Fruit fly (Drosophila melanogaster) whole organism, embryonic: ENCODE results near the gene CG12539.

Source experiments
- Bgb ChIP-seq: fragments of 200-800 bp; sonication (Bioruptor generic); IDR thresholded peaks from 2 replicates; pipeline ENCODE4 v1.3.6; 2022; ENCODE audit warnings: missing biosample characterization, missing genetic modification characterization; ENCODE audit not compliant: partially characterized antibody
- CG10267 ChIP-seq: fragments of 200-800 bp; sonication (Bioruptor generic); optimal IDR thresholded peaks from 2 replicates; lab custom pipeline; 2018; ENCODE audit warnings: missing biosample characterization, mild to moderate bottlenecking, missing genetic modification characterization, moderate library complexity
- CG10366 ChIP-seq: fragments of 200-800 bp; sonication (Bioruptor generic); IDR thresholded peaks from 2 replicates; pipeline ENCODE4 v1.3.6; 2022; ENCODE audit warnings: missing biosample characterization, missing genetic modification characterization
- CG10959 ChIP-seq: fragments of 200-800 bp; sonication (Bioruptor generic); IDR thresholded peaks from 2 replicates; pipeline ENCODE4 v1.3.6; 2022; ENCODE audit warnings: missing biosample characterization, missing genetic modification characterization
- CG11504 ChIP-seq: fragments of 200-800 bp; sonication (Bioruptor generic); optimal IDR thresholded peaks from 3 replicates; lab custom pipeline; 2019; ENCODE audit warnings: missing biosample characterization, mild to moderate bottlenecking, missing genetic modification characterization, moderate library complexity
- CG11696 ChIP-seq: fragments of 200-800 bp; sonication (Bioruptor generic); IDR thresholded peaks from 2 replicates; pipeline ENCODE4 v1.3.6; 2022; ENCODE audit warnings: missing biosample characterization, missing genetic modification characterization
- CG14860 ChIP-seq: fragments of 200-800 bp; sonication (Bioruptor generic); IDR thresholded peaks from 3 replicates; pipeline ENCODE4 v1.3.6; 2022; ENCODE audit warnings: missing biosample characterization, missing genetic modification characterization; ENCODE audit not compliant: partially characterized antibody
- CG15073 ChIP-seq: fragments of 200-800 bp; sonication (Bioruptor generic); optimal IDR thresholded peaks from 2 replicates; lab custom pipeline; 2016; ENCODE audit warnings: missing biosample characterization, missing genetic modification characterization
- CG34376 ChIP-seq: fragments of 200-800 bp; sonication (Bioruptor generic); optimal IDR thresholded peaks from 2 replicates; lab custom pipeline; 2018; ENCODE audit warnings: missing biosample characterization, mild to moderate bottlenecking, missing genetic modification characterization
- CG6272 ChIP-seq: fragments of 200-800 bp; sonication (Bioruptor generic); IDR thresholded peaks from 2 replicates; pipeline ENCODE4 v1.3.6; 2022; ENCODE audit warnings: missing biosample characterization, missing genetic modification characterization
- CG8478 ChIP-seq: fragments of >200 bp; optimal IDR thresholded peaks from 2 replicates; lab custom pipeline; 2018
- CG8765 ChIP-seq: fragments of 200-800 bp; sonication (Bioruptor generic); IDR thresholded peaks from 2 replicates; pipeline ENCODE4 v1.3.6; 2022; ENCODE audit warnings: missing biosample characterization, missing genetic modification characterization
- CG8944 ChIP-seq: fragments of 200-800 bp; sonication (Bioruptor generic); optimal IDR thresholded peaks from 3 replicates; lab custom pipeline; 2016; ENCODE audit warnings: missing biosample characterization, missing genetic modification characterization
- Camta ChIP-seq: fragments of 200-800 bp; sonication (Bioruptor generic); optimal IDR thresholded peaks from 2 replicates; lab custom pipeline; 2016; ENCODE audit warnings: missing biosample characterization, missing genetic modification characterization
- Chrac-16 ChIP-seq: fragments of 200-800 bp; sonication (Bioruptor generic); optimal IDR thresholded peaks from 3 replicates; lab custom pipeline; 2016; ENCODE audit warnings: missing biosample characterization, missing genetic modification characterization
- Dref ChIP-seq: fragments of 200-800 bp; sonication (Bioruptor generic); IDR thresholded peaks from 2 replicates; pipeline ENCODE4 v1.3.6; 2022; ENCODE audit warnings: missing biosample characterization, missing genetic modification characterization
- H15 ChIP-seq: fragments of 200-800 bp; sonication (Bioruptor generic); IDR thresholded peaks from 3 replicates; pipeline ENCODE4 v1.3.6; 2022; ENCODE audit warnings: missing biosample characterization, missing genetic modification characterization
- Med ChIP-seq: fragments of 200-800 bp; sonication (Bioruptor generic); peaks from one replicate; lab custom pipeline; 2016; ENCODE audit warnings: missing biosample characterization, missing genetic modification characterization, mild to moderate bottlenecking, inconsistent platforms, moderate library complexity
- Myb ChIP-seq: fragments of 200-800 bp; sonication (Bioruptor generic); optimal IDR thresholded peaks from 2 replicates; lab custom pipeline; 2016; ENCODE audit warnings: missing biosample characterization, missing genetic modification characterization
- Oli ChIP-seq: fragments of 200-800 bp; sonication (Bioruptor generic); optimal IDR thresholded peaks from 2 replicates; lab custom pipeline; 2018; ENCODE audit warnings: missing biosample characterization, mild to moderate bottlenecking, missing genetic modification characterization, moderate library complexity
- Sry-β ChIP-seq: fragments of 200-800 bp; sonication (Bioruptor generic); optimal IDR thresholded peaks from 2 replicates; lab custom pipeline; 2018; ENCODE audit warnings: missing biosample characterization, mild to moderate bottlenecking, missing genetic modification characterization, moderate library complexity
- Ssrp ChIP-seq: fragments of 200-800 bp; sonication (Bioruptor generic); optimal IDR thresholded peaks from 2 replicates; lab custom pipeline; 2018; ENCODE audit warnings: missing biosample characterization, mild to moderate bottlenecking, missing genetic modification characterization, moderate library complexity
- ara ChIP-seq: fragments of 200-800 bp; sonication (Bioruptor generic); IDR thresholded peaks from 2 replicates; pipeline ENCODE4 v1.3.6; 2022; ENCODE audit warnings: missing biosample characterization, missing genetic modification characterization
- ash1 ChIP-seq: fragments of 200-800 bp; sonication (Bioruptor generic); optimal IDR thresholded peaks from 2 replicates; lab custom pipeline; 2018; ENCODE audit warnings: missing biosample characterization, mild to moderate bottlenecking, missing genetic modification characterization
- bbx ChIP-seq: fragments of 200-800 bp; sonication (Bioruptor generic); IDR thresholded peaks from 2 replicates; pipeline ENCODE4 v1.3.6; 2022; ENCODE audit warnings: missing biosample characterization, missing genetic modification characterization; ENCODE audit not compliant: partially characterized antibody
- chm ChIP-seq: fragments of 200-800 bp; sonication (Bioruptor generic); IDR thresholded peaks from 2 replicates; pipeline ENCODE4 v1.3.6; 2022; ENCODE audit warnings: missing biosample characterization, missing genetic modification characterization
- danr ChIP-seq: fragments of 200-800 bp; sonication (Bioruptor generic); IDR thresholded peaks from 2 replicates; pipeline ENCODE4 v1.3.6; 2022; ENCODE audit warnings: missing biosample characterization, missing genetic modification characterization
- dati ChIP-seq: fragments of 200-800 bp; sonication (Bioruptor generic); IDR thresholded peaks from 2 replicates; pipeline ENCODE4 v1.3.6; 2022; ENCODE audit warnings: missing biosample characterization, missing genetic modification characterization
- ewg ChIP-seq: fragments of 200-800 bp; sonication (Bioruptor generic); optimal IDR thresholded peaks from 3 replicates; lab custom pipeline; 2017; ENCODE audit warnings: mild to moderate bottlenecking, missing biosample characterization, missing genetic modification reagents, missing genetic modification characterization
- fd3F ChIP-seq: fragments of 200-800 bp; sonication (Bioruptor generic); optimal IDR thresholded peaks from 2 replicates; lab custom pipeline; 2018; ENCODE audit warnings: missing biosample characterization, mild to moderate bottlenecking, missing genetic modification characterization, moderate library complexity
- fu2 ChIP-seq: fragments of 200-800 bp; sonication (Bioruptor generic); optimal IDR thresholded peaks from 2 replicates; lab custom pipeline; 2016; ENCODE audit warnings: missing biosample characterization, missing genetic modification characterization
- her ChIP-seq: fragments of 200-800 bp; sonication (Bioruptor generic); optimal IDR thresholded peaks from 2 replicates; lab custom pipeline; 2016; ENCODE audit warnings: missing biosample characterization, missing genetic modification characterization
- jing ChIP-seq: fragments of 200-800 bp; sonication (Bioruptor generic); optimal IDR thresholded peaks from 2 replicates; lab custom pipeline; 2018; ENCODE audit warnings: missing biosample characterization, mild to moderate bottlenecking, missing genetic modification characterization
- mld ChIP-seq: fragments of 200-800 bp; sonication (Bioruptor generic); IDR thresholded peaks from 3 replicates; pipeline ENCODE4 v1.3.6; 2022; ENCODE audit warnings: missing biosample characterization, missing genetic modification characterization; ENCODE audit not compliant: partially characterized antibody
- pan ChIP-seq, 4 experiments: fragments of >200 bp in 3 of 4; fragments of 200-800 bp in 1 of 4; sonication (Bioruptor generic) in 1 of 4; optimal IDR thresholded peaks in 3 of 4; IDR thresholded peaks in 1 of 4; 2 replicates each; pipeline versions ENCODE4 v1.3.6 to Lab custom; 2017 to 2022; ENCODE audit warnings: missing biosample characterization in 2 of 4, missing genetic modification characterization in 2 of 4, mixed read lengths in 1 of 4
- prd ChIP-seq, 3 experiments: fragments of >200 bp in 2 of 3; fragments of 200-800 bp in 1 of 3; sonication (Bioruptor generic) in 1 of 3; optimal IDR thresholded peaks in 2 of 3; IDR thresholded peaks in 1 of 3; 2 replicates in 2 of 3; 3 replicates in 1 of 3; pipeline versions ENCODE4 v1.3.6 to Lab custom; 2017 to 2022; ENCODE audit warnings: missing biosample characterization in 1 of 3, missing genetic modification characterization in 1 of 3
- pros ChIP-seq: fragments of 200-800 bp; sonication (Bioruptor generic); optimal IDR thresholded peaks from 3 replicates; lab custom pipeline; 2019; ENCODE audit warnings: missing biosample characterization, mild to moderate bottlenecking, missing genetic modification characterization, moderate library complexity
- pzg ChIP-seq: fragments of 200-800 bp; sonication (Bioruptor generic); optimal IDR thresholded peaks from 3 replicates; lab custom pipeline; 2018; ENCODE audit warnings: missing biosample characterization, mild to moderate bottlenecking, missing genetic modification characterization, moderate library complexity
- ro ChIP-seq: fragments of 200-800 bp; sonication (Bioruptor generic); IDR thresholded peaks from 2 replicates; pipeline ENCODE4 v1.3.6; 2022; ENCODE audit warnings: missing biosample characterization, missing genetic modification characterization
- so ChIP-seq: fragments of 200-800 bp; sonication (Bioruptor generic); IDR thresholded peaks from 3 replicates; pipeline ENCODE4 v1.3.6; 2022; ENCODE audit warnings: missing biosample characterization, missing genetic modification characterization
- sob ChIP-seq: fragments of 200-800 bp; sonication (Bioruptor generic); IDR thresholded peaks from 2 replicates; pipeline ENCODE4 v1.3.6; 2022; ENCODE audit warnings: missing biosample characterization, missing genetic modification characterization
- stwl ChIP-seq: fragments of 200-800 bp; sonication (Bioruptor generic); optimal IDR thresholded peaks from 3 replicates; lab custom pipeline; 2018; ENCODE audit warnings: missing biosample characterization, mild to moderate bottlenecking, missing genetic modification characterization, moderate library complexity
- tgo ChIP-seq: fragments of 200-800 bp; sonication (Bioruptor generic); IDR thresholded peaks from 3 replicates; pipeline ENCODE4 v1.3.6; 2022; ENCODE audit warnings: missing biosample characterization, missing genetic modification characterization
- trem ChIP-seq: fragments of 200-800 bp; optimal IDR thresholded peaks from 3 replicates; lab custom pipeline; 2019; ENCODE audit warnings: missing biosample characterization, mild to moderate bottlenecking, missing genetic modification characterization, moderate library complexity
- vfl ChIP-seq: fragments of 200-800 bp; sonication (Bioruptor generic); optimal IDR thresholded peaks from 2 replicates; lab custom pipeline; 2016; ENCODE audit warnings: missing biosample characterization, missing genetic modification characterization
- wdn ChIP-seq: fragments of 200-800 bp; sonication (Bioruptor generic); IDR thresholded peaks from 2 replicates; pipeline ENCODE4 v1.3.6; 2022; ENCODE audit warnings: missing biosample characterization, missing genetic modification characterization
- wek ChIP-seq: fragments of 200-800 bp; sonication (Bioruptor generic); optimal IDR thresholded peaks from 3 replicates; lab custom pipeline; 2018; ENCODE audit warnings: missing biosample characterization, mild to moderate bottlenecking, missing genetic modification characterization, moderate library complexity
- wor ChIP-seq: fragments of 200-800 bp; sonication (Bioruptor generic); IDR thresholded peaks from 2 replicates; pipeline ENCODE4 v1.3.6; 2022; ENCODE audit warnings: missing biosample characterization, missing genetic modification characterization
- zfh1 ChIP-seq: fragments of 200-800 bp; sonication (Bioruptor generic); IDR thresholded peaks from 3 replicates; pipeline ENCODE4 v1.3.6; 2022; ENCODE audit warnings: missing biosample characterization, missing genetic modification characterization

Gene CG12539

DNA sequence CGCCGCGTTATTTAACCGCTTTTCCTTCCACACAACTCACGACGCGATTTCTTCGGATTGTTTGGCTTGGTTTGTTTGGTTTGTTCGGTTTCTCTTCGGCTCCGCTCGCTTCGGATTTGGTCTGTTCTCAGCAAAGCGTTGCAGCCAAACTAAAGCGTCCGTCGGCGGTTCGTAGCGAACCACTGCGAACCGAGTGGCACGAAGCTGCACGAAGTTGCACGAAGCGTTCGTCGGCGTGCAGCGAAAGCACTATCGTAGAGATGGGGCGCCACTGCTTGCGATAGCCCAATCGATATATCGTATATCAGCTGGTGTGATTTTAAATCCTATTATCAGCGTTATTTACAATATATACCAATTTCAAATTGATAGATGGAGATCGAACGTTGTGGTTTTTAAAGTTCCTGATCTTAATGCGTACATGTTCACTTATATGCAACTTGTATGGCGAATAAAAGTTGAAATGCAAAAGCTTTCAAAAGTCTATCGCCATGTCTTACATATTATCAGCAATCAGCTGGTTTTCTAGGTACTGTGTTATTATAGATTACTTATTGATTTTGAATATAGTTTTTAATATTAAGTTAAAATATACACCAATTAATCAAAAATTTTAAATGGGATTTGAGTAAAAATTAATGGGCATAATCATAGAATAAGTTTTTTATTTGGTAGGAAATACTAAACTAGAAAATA, 18.5 kb downstream of the CG12539 start, which contains the start of gene rut (continued):
- TF ChIP-seq pros (GFP tag; lab: Kevin White, UChicago) (no peak), ash1 (GFP tag; lab: Kevin White, UChicago) (no peak), CG10959 (no peak), CG6272 (GFP tag; lab: Robert Waterston, UW) (no peak; the same call in 1 of the 2 replicates), Myb (peak; percentile 67), bbx (GFP tag; lab: Robert Waterston, UW) (peak; percentile 97), fu2 (GFP tag; lab: Kevin White, UChicago) (no peak), Med (GFP tag; lab: Kevin White, UChicago) (peak; percentile 89), Chrac-16 (GFP tag; lab: Kevin White, UChicago) (no peak), CG11504 (tag; lab: Kevin White, UChicago) (no peak), prd (optimal IDR thresholded peaks at IDR 0.05; lab: Kevin White, UChicago) (no peak), prd (GFP tag; IDR thresholded peaks at IDR 0.05; lab: Robert Waterston, UW) (no peak), CG10366 (peak; percentile 22; the same call in 1 of the 2 replicates), Camta (GFP tag; lab: Kevin White, UChicago) (no peak), stwl (peak; percentile 11), CG8944 (GFP tag; lab: Kevin White, UChicago) (no peak), CG11696 (GFP tag; lab: Robert Waterston, UW) (no peak), ro (GFP tag; lab: Robert Waterston, UW) (no peak), Oli (tag; lab: Kevin White, UChicago) (no peak), Sry-β (GFP tag; lab: Kevin White, UChicago) (no peak), wor (GFP tag; lab: Robert Waterston, UW) (no peak), Ssrp (tag; lab: Kevin White, UChicago) (no peak), sob (GFP tag; lab: Robert Waterston, UW) (peak; percentile 46; the same call in 1 of the 2 replicates), wek (GFP tag; lab: Kevin White, UChicago) (no peak), trem (tag; lab: Kevin White, UChicago) (no peak), mld (GFP tag; lab: Robert Waterston, UW) (peak; percentile 93), CG15073 (GFP tag; lab: Kevin White, UChicago) (no peak), pzg (GFP tag; lab: Kevin White, UChicago) (peak; percentile 64), so (GFP tag; lab: Robert Waterston, UW) (no peak), wdn (no peak), jing (GFP tag; lab: Kevin White, UChicago) (peak; percentile 24), dati (GFP tag; lab: Robert Waterston, UW) (no peak), pan (optimal IDR thresholded peaks at IDR 0.05; lab: Kevin White, UChicago) (no peak), pan (GFP tag; optimal IDR thresholded peaks at IDR 0.05 in 1 of 2, IDR thresholded peaks at IDR 0.05 in 1 of 2) (no peak), H15 (no peak), ara (GFP tag; lab: Robert Waterston, UW) (0 out of 2 replicates have a peak, but pooled peaks have one; percentile 19), tgo (GFP tag; lab: Robert Waterston, UW) (no peak), CG10267 (no peak), Bgb (GFP tag; lab: Robert Waterston, UW) (peak; percentile 98), fd3F (GFP tag; lab: Kevin White, UChicago) (no peak), ewg (GFP tag; lab: Kevin White, UChicago) (no peak), CG8478 (lab: Kevin White, UChicago) (no peak), CG34376 (GFP tag; lab: Kevin White, UChicago) (no peak), CG14860 (peak; percentile 94), CG8765 (GFP tag; lab: Robert Waterston, UW) (no peak), Dref (GFP tag; lab: Robert Waterston, UW) (peak; percentile 63), her (GFP tag; lab: Kevin White, UChicago) (no peak), zfh1 (0 out of 3 replicates have a peak, but pooled peaks have one; percentile 9), vfl (no peak), chm (0 out of 2 replicates have a peak, but pooled peaks have one; percentile 63), danr (no peak)
